Worm (Caenorhabditis elegans) whole organism, midembryonic: ENCODE results near the gene T10F2.5.

Experiments
- T22C8.4 ChIP-seq: fragments of 200-800 bp; sonication (Bioruptor generic); IDR thresholded peaks from 2 replicates; pipeline ENCODE4 v1.3.6; 2022; ENCODE audit warnings: missing genetic modification characterization, missing compliant biosample characterization
- cog-1 ChIP-seq: sonication (generic microtip); optimal IDR thresholded peaks from 2 replicates; lab custom pipeline; 2016; ENCODE audit warnings: missing genetic modification characterization, missing compliant biosample characterization
- flt-1 ChIP-seq: fragments of 200-800 bp; sonication (Bioruptor generic); IDR thresholded peaks from 2 replicates; pipeline ENCODE4 v1.3.6; 2022; ENCODE audit warnings: missing genetic modification characterization, missing compliant biosample characterization
- klf-2 ChIP-seq: fragments of 200-800 bp; sonication (Bioruptor generic); conservative IDR thresholded peaks from 2 replicates; pipeline ENCODE4 v1.3.6; 2022; ENCODE audit warnings: missing genetic modification reagents, missing genetic modification characterization, missing compliant biosample characterization
- med-1 ChIP-seq: sonication (generic microtip); optimal IDR thresholded peaks from 2 replicates; lab custom pipeline; 2017; ENCODE audit warnings: missing genetic modification characterization, mild to moderate bottlenecking, missing compliant biosample characterization, antibody characterized with exemption, missing genetic modification reagents; ENCODE audit not compliant: insufficient read depth
- ref-1 ChIP-seq: fragments of 200-800 bp; sonication (Bioruptor generic); conservative IDR thresholded peaks from 2 replicates; pipeline ENCODE4 v1.3.6; 2022; ENCODE audit warnings: missing genetic modification reagents, missing genetic modification characterization, missing compliant biosample characterization
- tab-1 ChIP-seq: fragments of 200-800 bp; sonication (Bioruptor generic); IDR thresholded peaks from 2 replicates; pipeline ENCODE4 v1.3.6; 2022; ENCODE audit warnings: missing genetic modification characterization, missing compliant biosample characterization
- ztf-23 ChIP-seq: fragments of 200-800 bp; sonication (Bioruptor generic); IDR thresholded peaks from 2 replicates; pipeline ENCODE4 v1.3.6; 2022; ENCODE audit warnings: missing genetic modification reagents, missing genetic modification characterization, missing compliant biosample characterization

DNA sequence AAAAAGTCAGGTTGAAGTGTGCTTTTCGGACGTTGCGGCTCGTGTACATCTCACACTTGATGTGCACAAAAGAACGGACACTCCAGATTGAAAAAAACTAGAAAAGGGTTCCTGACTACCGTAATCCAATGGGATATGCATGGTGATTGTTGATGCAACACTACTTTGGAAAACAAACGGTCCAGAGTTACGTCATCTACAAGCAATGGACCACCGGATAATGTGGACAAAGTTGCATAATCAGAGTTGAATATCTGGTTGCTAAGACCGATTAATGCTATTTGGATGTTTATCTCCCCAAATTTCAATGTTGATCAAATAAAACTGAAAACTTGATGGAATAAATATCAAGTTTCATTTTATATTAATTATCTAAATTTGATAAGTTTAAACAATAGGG, 9.4 kb downstream of the T10F2.5 start:
- TF ChIP-seq cog-1 (no peak), ref-1 (GFP tag; lab: Robert Waterston, UW) (no peak), T22C8.4 (GFP tag; lab: Robert Waterston, UW) (no peak), tab-1 (GFP tag; lab: Robert Waterston, UW) (no peak), med-1 (GFP tag; lab: Kevin White, UChicago) (no peak), ztf-23 (GFP tag; lab: Robert Waterston, UW) (no peak), klf-2 (no peak), flt-1 (GFP tag; lab: Robert Waterston, UW) (no peak)
